Worm (Caenorhabditis elegans) whole organism, L4 larva: ENCODE measurements around the gene zmp-4.

Experiments used
- F37D6.2 ChIP-seq: sonication (generic microtip); optimal IDR thresholded peaks from 2 replicates; lab custom pipeline; 2016; ENCODE audit warnings: mild to moderate bottlenecking, missing genetic modification characterization, missing compliant biosample characterization
- F49E8.2 ChIP-seq: sonication (generic microtip); optimal IDR thresholded peaks from 2 replicates; lab custom pipeline; 2016; ENCODE audit warnings: missing compliant biosample characterization, mild to moderate bottlenecking, missing genetic modification characterization, borderline replicate concordance
- T26A8.4 ChIP-seq: fragments of 200-800 bp; sonication (Bioruptor generic); IDR thresholded peaks from 2 replicates; pipeline ENCODE4 v1.3.6; 2022; ENCODE audit warnings: missing genetic modification characterization, missing compliant biosample characterization
- Y48G9A.11 ChIP-seq: fragments of 200-800 bp; sonication (Bioruptor generic); IDR thresholded peaks from 2 replicates; pipeline ENCODE4 v1.3.6; 2022; ENCODE audit warnings: missing genetic modification reagents, missing genetic modification characterization, missing compliant biosample characterization
- Y5F2A.4 ChIP-seq: fragments of 200-800 bp; sonication (Bioruptor generic); optimal IDR thresholded peaks from 2 replicates; lab custom pipeline; 2018; ENCODE audit warnings: mild to moderate bottlenecking, missing genetic modification characterization, missing compliant biosample characterization
- ZK546.5 ChIP-seq, 2 experiments: sonication (generic microtip); optimal IDR thresholded peaks; 2 replicates each; lab custom pipeline; 2017; ENCODE audit warnings: missing biosample characterization in 2 of 2, missing genetic modification characterization in 2 of 2
- aha-1 ChIP-seq: fragments of 150-350 bp; peaks from one replicate; lab custom pipeline; 2014; ENCODE audit warnings: missing biosample characterization, missing genetic modification characterization
- ceh-28 ChIP-seq: fragments of 150-350 bp; optimal IDR thresholded peaks from 2 replicates; lab custom pipeline; 2014; ENCODE audit warnings: missing biosample characterization, missing genetic modification reagents, missing genetic modification characterization
- ceh-44 ChIP-seq: fragments of 200-800 bp; sonication (Bioruptor generic); IDR thresholded peaks from 2 replicates; pipeline ENCODE4 v1.3.6; 2022; ENCODE audit warnings: missing genetic modification reagents, missing genetic modification characterization, missing compliant biosample characterization
- ces-1 ChIP-seq: fragments of 150-350 bp; sonication (generic microtip); optimal IDR thresholded peaks from 4 replicates; lab custom pipeline; 2014; ENCODE audit warnings: missing biosample characterization, missing genetic modification reagents, missing genetic modification characterization
- dve-1 ChIP-seq: sonication (generic microtip); optimal IDR thresholded peaks from 2 replicates; lab custom pipeline; 2017; ENCODE audit warnings: antibody characterized with exemption, mild to moderate bottlenecking, missing genetic modification characterization, missing compliant biosample characterization; ENCODE audit not compliant: insufficient read depth
- hlh-11 ChIP-seq: fragments of 200-800 bp; sonication (Bioruptor generic); optimal IDR thresholded peaks from 2 replicates; lab custom pipeline; 2018; ENCODE audit warnings: mild to moderate bottlenecking, missing genetic modification characterization, missing compliant biosample characterization
- lim-7 ChIP-seq: fragments of 200-800 bp; sonication (Bioruptor generic); IDR thresholded peaks from 2 replicates; pipeline ENCODE4 v1.3.6; 2022; ENCODE audit warnings: missing genetic modification characterization, missing compliant biosample characterization
- lin-29 ChIP-seq: fragments of 200-800 bp; sonication (Bioruptor generic); IDR thresholded peaks from 2 replicates; pipeline ENCODE4 v1.3.6; 2022; ENCODE audit warnings: missing genetic modification reagents, missing genetic modification characterization, missing compliant biosample characterization
- lin-38 ChIP-seq: fragments of 200-800 bp; sonication (Bioruptor generic); IDR thresholded peaks from 2 replicates; pipeline ENCODE4 v1.3.6; 2022; ENCODE audit warnings: missing genetic modification reagents, missing genetic modification characterization, missing compliant biosample characterization
- lsy-2 ChIP-seq, 2 experiments: fragments of 150-350 bp in 1 of 2; sonication (generic microtip) in 1 of 2; optimal IDR thresholded peaks; 2 replicates each; lab custom pipeline; 2014 to 2017; ENCODE audit warnings: missing biosample characterization in 2 of 2, missing genetic modification characterization in 2 of 2
- mep-1 ChIP-seq: fragments of 150-350 bp; sonication (generic microtip); optimal IDR thresholded peaks from 3 replicates; lab custom pipeline; 2014; ENCODE audit warnings: missing biosample characterization, missing genetic modification characterization
- mes-2 ChIP-seq: sonication (generic microtip); optimal IDR thresholded peaks from 2 replicates; lab custom pipeline; 2016; ENCODE audit warnings: missing genotype, mild to moderate bottlenecking, missing genetic modification characterization, missing compliant biosample characterization; ENCODE audit not compliant: poor library complexity, severe bottlenecking
- nhr-10 ChIP-seq: fragments of 150-350 bp; optimal IDR thresholded peaks from 2 replicates; lab custom pipeline; 2014; ENCODE audit warnings: missing biosample characterization, missing genetic modification characterization
- nhr-102 ChIP-seq: sonication (generic microtip); optimal IDR thresholded peaks from 2 replicates; lab custom pipeline; 2016; ENCODE audit warnings: mild to moderate bottlenecking, missing genetic modification characterization, moderate library complexity, missing compliant biosample characterization
- nhr-28 ChIP-seq: fragments of 150-350 bp; optimal IDR thresholded peaks from 2 replicates; lab custom pipeline; 2014; ENCODE audit warnings: missing biosample characterization, missing genetic modification characterization
- nhr-41 ChIP-seq: fragments of 200-800 bp; sonication (Bioruptor generic); IDR thresholded peaks from 2 replicates; pipeline ENCODE4 v1.3.6; 2022; ENCODE audit warnings: missing genetic modification reagents, missing genetic modification characterization, missing compliant biosample characterization
- nhr-48 ChIP-seq: sonication (generic microtip); optimal IDR thresholded peaks from 2 replicates; lab custom pipeline; 2016; ENCODE audit warnings: mild to moderate bottlenecking, missing genetic modification characterization, missing compliant biosample characterization
- nhr-6 ChIP-seq: fragments of 150-350 bp; optimal IDR thresholded peaks from 2 replicates; lab custom pipeline; 2014; ENCODE audit warnings: missing biosample characterization, missing genetic modification characterization
- nhr-76 ChIP-seq: fragments of 150-350 bp; optimal IDR thresholded peaks from 2 replicates; lab custom pipeline; 2014; ENCODE audit warnings: missing biosample characterization, missing genetic modification characterization
- pha-4 ChIP-seq, 2 experiments: fragments of 150-350 bp in 1 of 2; fragments of 200-800 bp in 1 of 2; sonication (Bioruptor generic) in 1 of 2; IDR thresholded peaks in 1 of 2; optimal IDR thresholded peaks in 1 of 2; 2 replicates each; pipeline versions ENCODE4 v1.3.6 to Lab custom; 2014 to 2022; ENCODE audit warnings: missing genetic modification characterization in 2 of 2, missing genetic modification reagents in 2 of 2, missing biosample characterization in 1 of 2, missing compliant biosample characterization in 1 of 2
- php-3 ChIP-seq: fragments of 200-800 bp; sonication (Bioruptor generic); IDR thresholded peaks from 2 replicates; pipeline ENCODE4 v1.3.6; 2022; ENCODE audit warnings: missing genetic modification reagents, missing genetic modification characterization, missing compliant biosample characterization
- sdz-12 ChIP-seq: fragments of 200-800 bp; sonication (Bioruptor generic); optimal IDR thresholded peaks from 2 replicates; lab custom pipeline; 2018; ENCODE audit warnings: mild to moderate bottlenecking, missing genetic modification characterization, missing compliant biosample characterization
- set-16 ChIP-seq: fragments of 200-800 bp; sonication (Bioruptor generic); IDR thresholded peaks from 2 replicates; pipeline ENCODE4 v1.3.6; 2022; ENCODE audit warnings: missing genetic modification reagents, missing genetic modification characterization, missing compliant biosample characterization
- snpc-1.2 ChIP-seq: fragments of 200-800 bp; sonication (Bioruptor generic); IDR thresholded peaks from 2 replicates; pipeline ENCODE4 v1.3.6; 2022; ENCODE audit warnings: missing genetic modification reagents, missing genetic modification characterization, missing compliant biosample characterization
- tag-97 ChIP-seq: fragments of 200-800 bp; sonication (Bioruptor generic); IDR thresholded peaks from 2 replicates; pipeline ENCODE4 v1.3.6; 2022; ENCODE audit warnings: missing genetic modification characterization, missing compliant biosample characterization
- unc-39 ChIP-seq: sonication (generic microtip); optimal IDR thresholded peaks from 2 replicates; lab custom pipeline; 2017; ENCODE audit warnings: missing biosample characterization, missing genetic modification characterization
- unc-62 ChIP-seq, 3 experiments: fragments of 150-350 bp in 1 of 3; sonication (generic microtip); optimal IDR thresholded peaks in 2 of 3; peaks in 1 of 3; 1 replicate in 1 of 3; 2 replicates in 2 of 3; lab custom pipeline; 2014 to 2017; ENCODE audit warnings: missing biosample characterization in 3 of 3, missing genetic modification characterization in 3 of 3, missing genetic modification reagents in 3 of 3, missing genotype in 1 of 3
- zip-2 ChIP-seq: fragments of 150-350 bp; optimal IDR thresholded peaks from 2 replicates; lab custom pipeline; 2014; ENCODE audit warnings: missing biosample characterization, missing genetic modification characterization

Gene zmp-4

ce11 chrV:14921509-14921908 lies at the start of gene zmp-4:
TSS of gene zmp-4 (minus strand) at chrV:14921609.
- TF ChIP-seq unc-62 (GFP tag; optimal IDR thresholded peaks at IDR 0.05 in 1 of 2; lab: Kevin White, UChicago) (no peak), unc-62 (tag; optimal IDR thresholded peaks at IDR 0.05; lab: Kevin White, UChicago) (no peak), Y5F2A.4 (no peak), nhr-10 (tag; lab: Kevin White, UChicago) (no peak)

DNA sequence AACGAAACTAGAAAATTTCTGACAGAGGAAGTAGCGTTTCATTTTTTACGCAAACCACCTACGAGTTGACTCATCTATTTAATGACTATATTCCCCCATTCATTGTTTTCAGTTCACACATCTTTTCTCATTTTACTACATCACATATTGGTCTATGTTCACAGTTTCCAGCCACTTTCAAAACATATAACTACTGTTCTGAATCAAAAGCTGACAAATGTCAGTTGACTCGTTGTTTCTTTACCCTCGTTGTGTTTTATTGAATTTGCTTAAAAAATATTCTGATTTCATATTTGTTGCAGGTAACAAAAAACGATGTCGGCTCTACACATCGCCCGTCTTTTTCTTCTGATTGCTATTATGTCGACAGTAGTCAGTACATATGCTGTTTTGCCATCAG lies 49.7 kb upstream of the zmp-4 start, which contains the start of gene nlp-59:
TSS of gene nlp-59 (plus strand) at position 301 of the 400 bp plus-strand sequence.
- no peak for TF ChIP-seq unc-39
- TF ChIP-seq T26A8.4 (GFP tag; lab: Robert Waterston, UW) = no peak
- no peak for TF ChIP-seq F37D6.2
- no peak for TF ChIP-seq aha-1 (tag; lab: Kevin White, UChicago)
- TF ChIP-seq dve-1 (tag; lab: Kevin White, UChicago) = no peak
- no peak for TF ChIP-seq lin-29 (GFP tag; lab: Robert Waterston, UW)
- TF ChIP-seq nhr-76 (tag; lab: Kevin White, UChicago) = no peak
- no peak for TF ChIP-seq nhr-48 (tag; lab: Kevin White, UChicago)
- TF ChIP-seq tag-97 (GFP tag; lab: Robert Waterston, UW) = no peak
- TF ChIP-seq set-16 = no peak
- TF ChIP-seq zip-2 (tag; lab: Kevin White, UChicago) = no peak
- TF ChIP-seq nhr-102 (tag; lab: Kevin White, UChicago) = no peak

DNA sequence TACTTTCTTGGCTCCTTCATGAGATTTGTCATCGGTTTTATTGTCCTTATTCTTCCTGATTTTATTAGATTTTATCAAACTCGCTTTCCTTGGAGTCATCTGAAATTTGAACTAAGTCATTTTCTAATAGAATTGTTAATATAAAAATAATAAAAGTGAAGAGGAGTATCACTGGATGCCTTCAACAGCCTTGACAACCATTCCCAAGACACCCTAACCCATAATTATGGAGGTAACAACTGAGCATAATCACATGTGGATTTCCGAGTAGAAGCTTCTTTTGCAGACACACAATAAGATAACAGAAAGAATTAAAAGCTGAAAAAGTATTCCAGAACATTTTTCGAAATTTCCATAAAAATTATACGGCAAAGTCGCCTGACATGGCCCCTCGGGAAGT lies 34.3 kb upstream of the zmp-4 start, which contains the start of gene F02D8.9:
TSS of gene F02D8.9 (minus strand) at position 101 of the 400 bp plus-strand sequence.
- no peak for TF ChIP-seq mes-2 (tag; lab: Kevin White, UChicago)
- no peak for TF ChIP-seq mep-1 (tag; lab: Kevin White, UChicago)
- no peak for TF ChIP-seq nhr-102 (tag; lab: Kevin White, UChicago)
- TF ChIP-seq ZK546.5 (tag; optimal IDR thresholded peaks at IDR 0.05; lab: Kevin White, UChicago) = no peak
- no peak for TF ChIP-seq F49E8.2 (tag; lab: Kevin White, UChicago)
- TF ChIP-seq nhr-28 (tag; lab: Kevin White, UChicago) = no peak
- TF ChIP-seq hlh-11 (tag; lab: Kevin White, UChicago) = no peak
- no peak for TF ChIP-seq snpc-1.2 (GFP tag; lab: Robert Waterston, UW)
- no peak for TF ChIP-seq sdz-12 (GFP tag; lab: Kevin White, UChicago)
- TF ChIP-seq ces-1 = no peak
- TF ChIP-seq lin-29 (GFP tag; lab: Robert Waterston, UW) = no peak
- TF ChIP-seq ceh-44 = no peak
- TF ChIP-seq nhr-41 = no peak
- TF ChIP-seq lim-7 (GFP tag; lab: Robert Waterston, UW) = no peak
- no peak for TF ChIP-seq ceh-28 (tag; lab: Kevin White, UChicago)

DNA sequence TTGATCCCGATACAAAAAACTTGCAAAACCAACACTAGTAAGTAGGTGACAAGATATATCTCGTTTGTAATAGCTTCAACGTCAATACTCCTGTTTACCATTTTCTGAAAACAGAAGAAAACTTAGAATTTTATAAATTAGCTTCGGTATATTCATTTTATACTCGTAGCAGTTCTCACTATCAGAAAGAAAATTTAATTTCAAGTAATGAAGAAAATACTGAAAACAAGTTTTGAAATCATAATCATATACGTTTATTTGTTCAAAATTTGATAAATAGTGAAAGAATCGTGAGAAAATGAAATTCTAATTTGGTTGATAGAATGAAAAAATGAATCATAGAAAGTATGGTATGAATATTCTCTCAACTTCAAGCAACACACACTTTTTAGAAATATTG lies 33.2 kb upstream of the zmp-4 start, which contains the start of gene C30G7.5:
TSS of gene C30G7.5 (minus strand) at position 101 of the 400 bp plus-strand sequence.
- TF ChIP-seq nhr-28 (tag; lab: Kevin White, UChicago) = no peak
- no peak for TF ChIP-seq php-3 (GFP tag; lab: Robert Waterston, UW)
- no peak for TF ChIP-seq lin-38
- no peak for TF ChIP-seq mes-2 (tag; lab: Kevin White, UChicago)
- TF ChIP-seq lsy-2 (tag; optimal IDR thresholded peaks at IDR 0.05; lab: Kevin White, UChicago) = no peak
- no peak for TF ChIP-seq nhr-6

DNA sequence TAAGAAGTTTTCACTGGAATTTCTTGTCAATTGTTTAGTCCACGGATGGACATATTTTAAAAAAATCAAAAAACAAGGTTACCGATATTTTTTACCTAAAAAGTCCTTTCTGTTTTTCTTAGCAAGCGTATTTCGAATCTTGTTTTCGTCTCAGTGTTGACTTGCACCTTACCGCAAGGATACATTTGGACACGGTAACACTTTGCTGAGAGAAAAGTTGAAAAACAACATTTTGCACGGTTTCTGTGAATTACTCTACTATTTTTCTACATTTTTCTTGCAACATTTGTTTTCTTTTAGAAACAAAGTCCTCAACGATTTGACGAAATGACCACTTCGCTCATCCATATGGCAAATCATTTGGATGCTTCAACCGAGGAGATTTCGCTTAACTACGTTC lies 28.1 kb upstream of the zmp-4 start, which contains the start of gene hil-1:
TSS of gene hil-1 (plus strand) at position 301 of the 400 bp plus-strand sequence.
- TF ChIP-seq pha-4 (GFP tag; IDR thresholded peaks at IDR 0.05; lab: Robert Waterston, UW) (no peak), pha-4 (tag; optimal IDR thresholded peaks at IDR 0.05; lab: Kevin White, UChicago) (no peak), Y48G9A.11 (GFP tag; lab: Robert Waterston, UW) (no peak), nhr-48 (tag; lab: Kevin White, UChicago) (no peak)
